Worm (Caenorhabditis elegans) whole organism, L3 larva: ENCODE results near the gene F40E10.5.

Experiments
- R02D3.7 ChIP-seq: fragments of 150-350 bp; optimal IDR thresholded peaks from 2 replicates; lab custom pipeline; 2014; ENCODE audit warnings: missing biosample characterization, missing genetic modification characterization
- ama-1 ChIP-seq: fragments of 150-350 bp; optimal IDR thresholded peaks from 2 replicates; lab custom pipeline; 2018
- elt-1 ChIP-seq: fragments of 150-350 bp; optimal IDR thresholded peaks from 2 replicates; lab custom pipeline; 2014; ENCODE audit warnings: missing biosample characterization, missing genetic modification characterization
- elt-2 ChIP-seq: sonication (generic microtip); optimal IDR thresholded peaks from 2 replicates; lab custom pipeline; 2016; ENCODE audit warnings: missing genetic modification reagents, mild to moderate bottlenecking, missing genetic modification characterization, missing compliant biosample characterization
- lin-39 ChIP-seq: fragments of 150-350 bp; optimal IDR thresholded peaks from 2 replicates; lab custom pipeline; 2018; ENCODE audit warnings: missing biosample characterization, missing genetic modification reagents, missing genetic modification characterization
- snpc-4 ChIP-seq: fragments of 150-350 bp; optimal IDR thresholded peaks from 2 replicates; lab custom pipeline; 2014; ENCODE audit warnings: missing biosample characterization, missing genetic modification characterization
- unc-39 ChIP-seq: sonication (generic microtip); optimal IDR thresholded peaks from 4 replicates; lab custom pipeline; 2017; ENCODE audit warnings: missing biosample characterization, missing genetic modification characterization
- zag-1 ChIP-seq: fragments of 150-350 bp; optimal IDR thresholded peaks from 2 replicates; lab custom pipeline; 2014; ENCODE audit warnings: missing biosample characterization, missing genetic modification characterization

F40E10.5 gene

DNA sequence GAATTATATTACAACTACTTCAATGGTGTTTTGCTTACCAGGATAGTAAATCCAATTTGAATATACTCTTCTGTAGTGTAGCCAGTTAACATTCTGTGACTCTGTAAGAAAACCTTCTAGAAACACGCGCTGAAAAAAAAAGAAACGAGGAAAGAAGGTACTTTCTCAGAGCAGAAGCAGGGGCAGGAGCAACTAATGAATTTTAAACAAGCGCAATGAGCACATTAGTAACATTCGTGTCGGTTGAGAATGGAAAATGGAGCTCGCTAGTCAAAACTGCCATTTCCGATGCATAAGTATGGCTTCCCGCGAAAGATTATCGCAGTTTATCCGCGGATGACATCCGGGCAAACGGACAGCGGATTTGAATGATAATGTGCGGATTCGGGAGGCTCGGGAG, 50.3 kb downstream of the F40E10.5 start, which contains the start of gene C05G5.3:
Gene C05G5.3 (minus strand): TSS at position 101 of the 400 bp plus-strand sequence.
- TF ChIP-seq ama-1 (lab: Kevin White, UChicago) (no peak), elt-2 (tag; lab: Kevin White, UChicago) (no peak), lin-39 (tag; lab: Kevin White, UChicago) (no peak), zag-1 (tag; lab: Kevin White, UChicago) (no peak), elt-1 (tag; lab: Kevin White, UChicago) (no peak), snpc-4 (tag; lab: Kevin White, UChicago) (no peak), R02D3.7 (tag; lab: Kevin White, UChicago) (no peak), unc-39 (tag; lab: Kevin White, UChicago) (no peak)
